Worm (Caenorhabditis elegans) whole organism, mixed stage, embryonic: Measurements from ENCODE around the gene ttr-43.

ENCODE experiments used
- nhr-12 ChIP-seq: fragments of 150-350 bp; optimal IDR thresholded peaks from 2 replicates; lab custom pipeline; 2014; ENCODE audit warnings: missing biosample characterization, missing genetic modification characterization
- sptf-1 ChIP-seq: sonication (generic microtip); optimal IDR thresholded peaks from 2 replicates; lab custom pipeline; 2017; ENCODE audit warnings: mild to moderate bottlenecking, missing genetic modification characterization, moderate library complexity, missing compliant biosample characterization
- tbx-8 ChIP-seq: fragments of 200-800 bp; sonication (Bioruptor generic); optimal IDR thresholded peaks from 2 replicates; lab custom pipeline; 2018; ENCODE audit warnings: mild to moderate bottlenecking, missing genetic modification characterization, moderate library complexity, missing compliant biosample characterization
- unc-62 ChIP-seq: fragments of 150-350 bp; optimal IDR thresholded peaks from 2 replicates; lab custom pipeline; 2014; ENCODE audit warnings: missing biosample characterization, missing genetic modification reagents, missing genetic modification characterization

ce11 chrV:12601835-12602234 lies 11.3 kb upstream of the ttr-43 start:
- TF ChIP-seq sptf-1 (tag; lab: Kevin White, UChicago) (no peak), unc-62 (GFP tag; lab: Kevin White, UChicago) (no peak), tbx-8 (GFP tag; lab: Kevin White, UChicago) (no peak), nhr-12 (tag; lab: Kevin White, UChicago) (no peak)
